Fruit fly (Drosophila melanogaster) whole organism, embryonic: ENCODE results near the gene CG13609.
A peak's percentile ranks its signal among the peaks of the same experiment; 100 is the strongest.

Experiments
- Antp ChIP-seq: fragments of 200-800 bp; sonication (Bioruptor generic); optimal IDR thresholded peaks from 3 replicates; lab custom pipeline; 2016; ENCODE audit warnings: missing biosample characterization, missing genetic modification characterization
- Asciz ChIP-seq: fragments of 200-800 bp; sonication (Bioruptor generic); optimal IDR thresholded peaks from 2 replicates; lab custom pipeline; 2017; ENCODE audit warnings: missing biosample characterization, mild to moderate bottlenecking, missing genetic modification characterization, missing genetic modification reagents
- C15 ChIP-seq: fragments of 200-800 bp; sonication (Bioruptor generic); IDR thresholded peaks from 3 replicates; pipeline ENCODE4 v1.3.6; 2022; ENCODE audit warnings: missing biosample characterization, missing genetic modification characterization
- CG10979 ChIP-seq: fragments of 200-800 bp; sonication (Bioruptor generic); optimal IDR thresholded peaks from 2 replicates; lab custom pipeline; 2018; ENCODE audit warnings: missing biosample characterization, mild to moderate bottlenecking, missing genetic modification characterization, moderate library complexity
- CG14965 ChIP-seq: fragments of 200-800 bp; sonication (Bioruptor generic); optimal IDR thresholded peaks from 2 replicates; lab custom pipeline; 2016; ENCODE audit warnings: missing biosample characterization, missing genetic modification characterization, borderline replicate concordance
- CG1529 ChIP-seq: fragments of 200-800 bp; sonication (Bioruptor generic); optimal IDR thresholded peaks from 3 replicates; lab custom pipeline; 2018; ENCODE audit warnings: missing biosample characterization, missing genetic modification characterization
- CG17385 ChIP-seq: fragments of 200-800 bp; sonication (Bioruptor generic); optimal IDR thresholded peaks from 3 replicates; lab custom pipeline; 2018; ENCODE audit warnings: missing biosample characterization, mild to moderate bottlenecking, missing genetic modification characterization
- CG17829 ChIP-seq: fragments of 200-800 bp; optimal IDR thresholded peaks from 2 replicates; lab custom pipeline; 2019; ENCODE audit warnings: missing biosample characterization, mild to moderate bottlenecking, missing genetic modification characterization, moderate library complexity
- CG17912 ChIP-seq: fragments of 200-800 bp; sonication (Bioruptor generic); optimal IDR thresholded peaks from 2 replicates; lab custom pipeline; 2018; ENCODE audit warnings: missing biosample characterization, mild to moderate bottlenecking, missing genetic modification characterization
- CG1792 ChIP-seq: fragments of 200-800 bp; sonication (Bioruptor generic); optimal IDR thresholded peaks from 2 replicates; lab custom pipeline; 2016; ENCODE audit warnings: missing biosample characterization, missing genetic modification characterization
- CG2875 ChIP-seq: fragments of 200-800 bp; sonication (Bioruptor generic); optimal IDR thresholded peaks from 2 replicates; lab custom pipeline; 2017; ENCODE audit warnings: missing biosample characterization, mild to moderate bottlenecking, missing genetic modification characterization, missing genetic modification reagents
- CG2889 ChIP-seq: fragments of 200-800 bp; sonication (Bioruptor generic); IDR thresholded peaks from 3 replicates; pipeline ENCODE4 v1.3.6; 2022; ENCODE audit warnings: missing biosample characterization, missing genetic modification characterization
- CG30020 ChIP-seq: fragments of 200-800 bp; optimal IDR thresholded peaks from 2 replicates; lab custom pipeline; 2019; ENCODE audit warnings: missing biosample characterization, mild to moderate bottlenecking, missing genetic modification characterization, moderate library complexity
- CG31224 ChIP-seq: fragments of 200-800 bp; sonication (Bioruptor generic); IDR thresholded peaks from 2 replicates; pipeline ENCODE4 v1.3.6; 2022; ENCODE audit warnings: missing biosample characterization, missing genetic modification characterization
- CG32767 ChIP-seq: fragments of 200-800 bp; sonication (Bioruptor generic); IDR thresholded peaks from 2 replicates; pipeline ENCODE4 v1.3.6; 2022; ENCODE audit warnings: missing biosample characterization, missing genetic modification characterization
- CG34224 ChIP-seq: fragments of 200-800 bp; sonication (Bioruptor generic); IDR thresholded peaks from 3 replicates; pipeline ENCODE4 v1.3.6; 2022; ENCODE audit warnings: missing biosample characterization, missing genetic modification characterization; ENCODE audit not compliant: partially characterized antibody
- CG4424 ChIP-seq: fragments of 200-800 bp; sonication (Bioruptor generic); optimal IDR thresholded peaks from 3 replicates; lab custom pipeline; 2016; ENCODE audit warnings: missing biosample characterization, missing genetic modification characterization
- CG6272 ChIP-seq: fragments of 200-800 bp; sonication (Bioruptor generic); IDR thresholded peaks from 2 replicates; pipeline ENCODE4 v1.3.6; 2022; ENCODE audit warnings: missing biosample characterization, missing genetic modification characterization
- CG6791 ChIP-seq: fragments of 200-800 bp; sonication (Bioruptor generic); IDR thresholded peaks from 3 replicates; pipeline ENCODE4 v1.3.6; 2022; ENCODE audit warnings: missing biosample characterization, missing genetic modification characterization; ENCODE audit not compliant: partially characterized antibody
- CG7556 ChIP-seq: fragments of 200-800 bp; sonication (Bioruptor generic); optimal IDR thresholded peaks from 2 replicates; lab custom pipeline; 2017; ENCODE audit warnings: missing biosample characterization, mild to moderate bottlenecking, missing genetic modification characterization
- CG7928 ChIP-seq: fragments of 200-800 bp; sonication (Bioruptor generic); optimal IDR thresholded peaks from 2 replicates; lab custom pipeline; 2017; ENCODE audit warnings: missing biosample characterization, mild to moderate bottlenecking, missing genetic modification characterization
- CG8359 ChIP-seq: fragments of 200-800 bp; sonication (Bioruptor generic); optimal IDR thresholded peaks from 2 replicates; lab custom pipeline; 2017; ENCODE audit warnings: missing biosample characterization, mild to moderate bottlenecking, missing genetic modification characterization, borderline replicate concordance
- CG8478 ChIP-seq: fragments of >200 bp; optimal IDR thresholded peaks from 2 replicates; lab custom pipeline; 2018
- Chrac-16 ChIP-seq: fragments of 200-800 bp; sonication (Bioruptor generic); optimal IDR thresholded peaks from 3 replicates; lab custom pipeline; 2016; ENCODE audit warnings: missing biosample characterization, missing genetic modification characterization
- Drgx ChIP-seq: fragments of 200-800 bp; sonication (Bioruptor generic); IDR thresholded peaks from 2 replicates; pipeline ENCODE4 v1.3.6; 2022; ENCODE audit warnings: missing biosample characterization, missing genetic modification characterization
- Eip74EF ChIP-seq, 2 experiments: fragments of 200-800 bp in 1 of 2; fragments of >200 bp in 1 of 2; sonication (Bioruptor generic) in 1 of 2; optimal IDR thresholded peaks; 2 replicates each; lab custom pipeline; 2017 to 2019; ENCODE audit warnings: missing biosample characterization in 2 of 2, missing genetic modification characterization in 2 of 2, mild to moderate bottlenecking in 1 of 2, moderate library complexity in 1 of 2
- Hmr ChIP-seq: fragments of 200-800 bp; sonication (Bioruptor generic); optimal IDR thresholded peaks from 3 replicates; lab custom pipeline; 2017; ENCODE audit warnings: mild to moderate bottlenecking, missing biosample characterization, missing genetic modification reagents, missing genetic modification characterization
- Hr3 ChIP-seq: fragments of 200-800 bp; sonication (Bioruptor generic); optimal IDR thresholded peaks from 3 replicates; lab custom pipeline; 2016; ENCODE audit warnings: missing biosample characterization, missing genetic modification characterization
- Hr51 ChIP-seq, 2 experiments: fragments of 200-800 bp; sonication (Bioruptor generic); optimal IDR thresholded peaks; 2 replicates in 1 of 2; 3 replicates in 1 of 2; lab custom pipeline; 2016 to 2018; ENCODE audit warnings: missing biosample characterization in 2 of 2, missing genetic modification characterization in 2 of 2, mild to moderate bottlenecking in 1 of 2, moderate library complexity in 1 of 2
- Hr78 ChIP-seq, 2 experiments: fragments of 200-800 bp in 1 of 2; fragments of >200 bp in 1 of 2; sonication (Bioruptor generic) in 1 of 2; optimal IDR thresholded peaks; 2 replicates each; lab custom pipeline; 2017 to 2019; ENCODE audit warnings: missing biosample characterization in 2 of 2, missing genetic modification characterization in 2 of 2, mild to moderate bottlenecking in 1 of 2, moderate library complexity in 1 of 2
- Lhr ChIP-seq: fragments of 200-800 bp; sonication (Bioruptor generic); optimal IDR thresholded peaks from 3 replicates; lab custom pipeline; 2017; ENCODE audit warnings: mild to moderate bottlenecking, missing biosample characterization, missing genetic modification reagents, missing genetic modification characterization
- MESR4 ChIP-seq: fragments of 200-800 bp; sonication (Bioruptor generic); optimal IDR thresholded peaks from 2 replicates; lab custom pipeline; 2018; ENCODE audit warnings: missing biosample characterization, mild to moderate bottlenecking, missing genetic modification characterization, moderate library complexity
- NC2α ChIP-seq: fragments of 200-800 bp; sonication (Bioruptor generic); optimal IDR thresholded peaks from 2 replicates; lab custom pipeline; 2016; ENCODE audit warnings: missing biosample characterization, missing genetic modification characterization
- Sin3A ChIP-seq: fragments of >200 bp; optimal IDR thresholded peaks from 2 replicates; lab custom pipeline; 2018
- ato ChIP-seq: fragments of 200-800 bp; sonication (Bioruptor generic); IDR thresholded peaks from 2 replicates; pipeline ENCODE4 v1.3.6; 2022; ENCODE audit warnings: missing biosample characterization, missing genetic modification characterization; ENCODE audit not compliant: partially characterized antibody
- az2 ChIP-seq: fragments of 200-800 bp; sonication (Bioruptor generic); optimal IDR thresholded peaks from 3 replicates; lab custom pipeline; 2016; ENCODE audit warnings: missing biosample characterization, missing genetic modification characterization
- bcd ChIP-seq: fragments of 200-800 bp; sonication (Bioruptor generic); optimal IDR thresholded peaks from 2 replicates; lab custom pipeline; 2017; ENCODE audit warnings: missing biosample characterization, mild to moderate bottlenecking, missing genetic modification characterization
- cas ChIP-seq: fragments of 200-800 bp; sonication (Bioruptor generic); IDR thresholded peaks from 2 replicates; pipeline ENCODE4 v1.3.6; 2022; ENCODE audit warnings: missing biosample characterization, missing genetic modification characterization
- chif ChIP-seq, 2 experiments: fragments of 200-800 bp; sonication (Bioruptor generic); optimal IDR thresholded peaks; 3 replicates each; lab custom pipeline; 2016; ENCODE audit warnings: missing biosample characterization in 2 of 2, missing genetic modification characterization in 2 of 2
- dysf ChIP-seq: fragments of 200-800 bp; sonication (Bioruptor generic); IDR thresholded peaks from 3 replicates; pipeline ENCODE4 v1.3.6; 2022; ENCODE audit warnings: missing biosample characterization, missing genetic modification characterization
- gro ChIP-seq: fragments of 200-800 bp; sonication (Bioruptor generic); optimal IDR thresholded peaks from 2 replicates; lab custom pipeline; 2016; ENCODE audit warnings: missing biosample characterization, missing genetic modification characterization
- gsb-n ChIP-seq: fragments of 200-800 bp; sonication (Bioruptor generic); optimal IDR thresholded peaks from 3 replicates; lab custom pipeline; 2018; ENCODE audit warnings: missing biosample characterization, mild to moderate bottlenecking, missing genetic modification characterization
- hth ChIP-seq: fragments of >200 bp; optimal IDR thresholded peaks from 2 replicates; lab custom pipeline; 2017; ENCODE audit warnings: inconsistent platforms
- ind ChIP-seq: fragments of 200-800 bp; sonication (Bioruptor generic); optimal IDR thresholded peaks from 3 replicates; lab custom pipeline; 2016; ENCODE audit warnings: missing biosample characterization, missing genetic modification characterization
- knrl ChIP-seq: fragments of 200-800 bp; sonication (Bioruptor generic); IDR thresholded peaks from 3 replicates; pipeline ENCODE4 v1.3.6; 2022; ENCODE audit warnings: missing biosample characterization, missing genetic modification characterization; ENCODE audit not compliant: partially characterized antibody
- nerfin-1 ChIP-seq: fragments of 200-800 bp; sonication (Bioruptor generic); optimal IDR thresholded peaks from 3 replicates; lab custom pipeline; 2019; ENCODE audit warnings: missing biosample characterization, mild to moderate bottlenecking, missing genetic modification characterization, moderate library complexity
- nerfin-2 ChIP-seq: fragments of 200-800 bp; sonication (Bioruptor generic); IDR thresholded peaks from 2 replicates; pipeline ENCODE4 v1.3.6; 2022; ENCODE audit warnings: missing biosample characterization, missing genetic modification characterization; ENCODE audit not compliant: partially characterized antibody
- pfk ChIP-seq: fragments of 200-800 bp; sonication (Bioruptor generic); optimal IDR thresholded peaks from 2 replicates; lab custom pipeline; 2018; ENCODE audit warnings: missing biosample characterization, mild to moderate bottlenecking, missing genetic modification characterization, moderate library complexity
- repo ChIP-seq: fragments of 200-800 bp; sonication (Bioruptor generic); optimal IDR thresholded peaks from 2 replicates; lab custom pipeline; 2016; ENCODE audit warnings: missing biosample characterization, missing genetic modification characterization
- sisA ChIP-seq: fragments of 200-800 bp; sonication (Bioruptor generic); IDR thresholded peaks from 2 replicates; pipeline ENCODE4 v1.3.6; 2022; ENCODE audit warnings: missing biosample characterization, missing genetic modification characterization

CG13609 gene

dm6 chr3R:24252494-24252893 lies 25.7 kb downstream of the CG13609 start, which contains the start of gene beta-PheRS (continued):
- TF ChIP-seq CG8359 (GFP tag; lab: Kevin White, UChicago), result no peak
- 0 out of 3 replicates have a peak, but pooled peaks have one; percentile 46 for TF ChIP-seq dysf (GFP tag; lab: Robert Waterston, UW)
- peak; percentile 16 for TF ChIP-seq pfk (GFP tag; lab: Kevin White, UChicago)
- TF ChIP-seq nerfin-1, result no peak
- peak; percentile 92 for TF ChIP-seq CG30020 (tag; lab: Kevin White, UChicago)
- TF ChIP-seq Sin3A, result peak; percentile 72
- TF ChIP-seq CG32767 (GFP tag; lab: Robert Waterston, UW), result no peak
- TF ChIP-seq Antp (GFP tag; lab: Kevin White, UChicago), result peak; percentile 74
- no peak for TF ChIP-seq CG2875 (GFP tag; lab: Kevin White, UChicago)
- no peak for TF ChIP-seq hth (lab: Kevin White, UChicago)
- TF ChIP-seq Hr3, result peak; percentile 94
- no peak for TF ChIP-seq cas
- TF ChIP-seq Asciz (GFP tag; lab: Kevin White, UChicago), result no peak
- no peak for TF ChIP-seq CG2889
- peak in 1 of 2 experiments; percentile 42 for TF ChIP-seq Hr51 (GFP tag; optimal IDR thresholded peaks at IDR 0.05; lab: Kevin White, UChicago)
- peak; percentile 10; the same call in 1 of the 2 replicates for TF ChIP-seq Drgx
- TF ChIP-seq CG17385 (GFP tag; lab: Kevin White, UChicago), result no peak
- TF ChIP-seq CG7928, result no peak
- no peak for TF ChIP-seq CG1529
- peak; percentile 29 for TF ChIP-seq Chrac-16 (GFP tag; lab: Kevin White, UChicago)
- no peak for TF ChIP-seq ind (GFP tag; lab: Kevin White, UChicago)
- no peak for TF ChIP-seq CG14965 (GFP tag; lab: Kevin White, UChicago)
- no peak for TF ChIP-seq Hmr (GFP tag; lab: Kevin White, UChicago)
- peak; percentile 57 for TF ChIP-seq repo
- TF ChIP-seq bcd (GFP tag; lab: Kevin White, UChicago), result no peak
- TF ChIP-seq CG10979, result peak; percentile 42
- TF ChIP-seq CG7556 (GFP tag; lab: Kevin White, UChicago), result no peak
- peak; percentile 14; the same call in 1 of the 2 replicates for TF ChIP-seq sisA (GFP tag; lab: Robert Waterston, UW)
- peak; percentile 48; the same call in 1 of the 2 replicates for TF ChIP-seq CG6272
- no peak for TF ChIP-seq Eip74EF (GFP tag; optimal IDR thresholded peaks at IDR 0.05; lab: Kevin White, UChicago)
- TF ChIP-seq knrl (GFP tag; lab: Robert Waterston, UW), result peak; percentile 92
- TF ChIP-seq CG31224 (GFP tag; lab: Robert Waterston, UW), result no peak
- TF ChIP-seq ato (GFP tag; lab: Robert Waterston, UW), result peak; percentile 90
- TF ChIP-seq C15 (GFP tag; lab: Robert Waterston, UW), result 0 out of 3 replicates have a peak, but pooled peaks have one; percentile 57
- TF ChIP-seq CG17912 (GFP tag; lab: Kevin White, UChicago), result peak; percentile 59
- peak; percentile 27 to 41 for TF ChIP-seq chif (GFP tag; optimal IDR thresholded peaks at IDR 0.05; lab: Kevin White, UChicago)
- TF ChIP-seq gro (GFP tag; lab: Kevin White, UChicago), result peak; percentile 56
- TF ChIP-seq CG1792 (GFP tag; lab: Kevin White, UChicago), result peak; percentile 0
- peak; percentile 76 for TF ChIP-seq CG17829 (tag; lab: Kevin White, UChicago)
- TF ChIP-seq az2 (GFP tag; lab: Kevin White, UChicago), result peak; percentile 52
- TF ChIP-seq gsb-n, result no peak
- TF ChIP-seq MESR4 (GFP tag; lab: Kevin White, UChicago), result peak; percentile 76
- TF ChIP-seq Hr78 (GFP tag; optimal IDR thresholded peaks at IDR 0.05; lab: Kevin White, UChicago), result no peak
- no peak for TF ChIP-seq NC2α (GFP tag; lab: Kevin White, UChicago)
- TF ChIP-seq CG8478 (lab: Kevin White, UChicago), result no peak
- peak; percentile 96 for TF ChIP-seq CG6791 (GFP tag; lab: Robert Waterston, UW)
- TF ChIP-seq CG4424 (GFP tag; lab: Kevin White, UChicago), result no peak
- peak; percentile 81 for TF ChIP-seq nerfin-2 (GFP tag; lab: Robert Waterston, UW)
- TF ChIP-seq Lhr (GFP tag; lab: Kevin White, UChicago), result peak; percentile 91
- peak; percentile 91 for TF ChIP-seq CG34224
